Fruit fly (Drosophila melanogaster): ENCODE data around the gene CG14294.

CG14294 gene

dm6 chr3R:18910336-18910735 is 8.3 kb upstream of the CG14294 start:
- TF ChIP-seq CG1832 (GFP tag; optimal IDR thresholded peaks at IDR 0.05) (no peak), CG18011 (GFP tag; optimal IDR thresholded peaks at IDR 0.05) (no peak), CG6175 (GFP tag; IDR thresholded peaks at IDR 0.05) (peak; percentile 47; the same call in 1 of the 3 replicates), Pdp1 (GFP tag; optimal IDR thresholded peaks at IDR 0.05) (peak in 1 of 2 experiments; percentile 89), crol (GFP tag; IDR thresholded peaks at IDR 0.05) (peak; percentile 84), ftz-f1 (GFP tag; optimal IDR thresholded peaks at IDR 0.05) (peak; percentile 49), sr (GFP tag; IDR thresholded peaks at IDR 0.05) (peak; percentile 49; the same call in 2 of the 3 replicates), CG11560 (tag; IDR thresholded peaks at IDR 0.05) (no peak), CG32772 (GFP tag; IDR thresholded peaks at IDR 0.05) (no peak), CG17328 (GFP tag; IDR thresholded peaks at IDR 0.05) (0 out of 2 replicates have a peak, but pooled peaks have one; percentile 18), CG9876 (GFP tag; optimal IDR thresholded peaks at IDR 0.05) (no peak), CG43689 (GFP tag; IDR thresholded peaks at IDR 0.05) (no peak), cg (GFP tag; optimal IDR thresholded peaks at IDR 0.05) (peak; percentile 4), CG15269 (tag; optimal IDR thresholded peaks at IDR 0.05) (no peak), tna (GFP tag; IDR thresholded peaks at IDR 0.05; ENCODE audit: partially characterized antibody) (no peak), Atf6 (GFP tag; IDR thresholded peaks at IDR 0.05) (0 out of 2 replicates have a peak, but pooled peaks have one; percentile 7), nerfin-1 (tag; optimal IDR thresholded peaks at IDR 0.05) (peak; percentile 20), Med (GFP tag) (peak; percentile 13), Fer3 (tag; optimal IDR thresholded peaks at IDR 0.05) (no peak), ERR (GFP tag; optimal IDR thresholded peaks at IDR 0.05) (peak; percentile 44), cwo (GFP tag; optimal IDR thresholded peaks at IDR 0.05) (peak; percentile 61), E2f2 (GFP tag; IDR thresholded peaks at IDR 0.05) (0 out of 2 replicates have a peak, but pooled peaks have one; percentile 12), ranshi (GFP tag; IDR thresholded peaks at IDR 0.05) (peak; percentile 9; the same call in 1 of the 2 replicates), Hr51 (GFP tag; optimal IDR thresholded peaks at IDR 0.05) (peak in 1 of 2 experiments; percentile 39), CG7987 (GFP tag; optimal IDR thresholded peaks at IDR 0.05) (peak; percentile 30), bbx (GFP tag; IDR thresholded peaks at IDR 0.05; ENCODE audit: partially characterized antibody) (no peak), Myb (GFP tag; optimal IDR thresholded peaks at IDR 0.05) (no peak), onecut (GFP tag; IDR thresholded peaks at IDR 0.05) (peak; percentile 64), CG14667 (GFP tag; IDR thresholded peaks at IDR 0.05) (no peak), CG8290 (GFP tag; optimal IDR thresholded peaks at IDR 0.05) (no peak), CG8290 (tag; optimal IDR thresholded peaks at IDR 0.05) (peak in 1 of 2 experiments; percentile 21), CG11456 (GFP tag; IDR thresholded peaks at IDR 0.05) (peak; percentile 66; the same call in 2 of the 3 replicates), ttk (GFP tag; IDR thresholded peaks at IDR 0.05) (peak; percentile 33; the same call in 1 of the 2 replicates), CG11504 (tag; optimal IDR thresholded peaks at IDR 0.05) (peak; percentile 24), CG12769 (tag; optimal IDR thresholded peaks at IDR 0.05) (peak; percentile 58), HLH54F (GFP tag; optimal IDR thresholded peaks at IDR 0.05) (no peak), abd-A (tag; optimal IDR thresholded peaks at IDR 0.05) (peak; percentile 11), Rfx (GFP tag; IDR thresholded peaks at IDR 0.05) (0 out of 2 replicates have a peak, but pooled peaks have one; percentile 13)

dm6 chr3R:18905921-18906878 is 4.1 kb upstream of the CG14294 start, which contains the start of gene EndoA:
Gene EndoA, plus strand, starts transcription at chr3R:18906609.
- TF ChIP-seq gce (GFP tag; IDR thresholded peaks at IDR 0.05) = no peak
- peak; percentile 23 for TF ChIP-seq zen (tag; optimal IDR thresholded peaks at IDR 0.05)
- peak in 1 of 2 experiments; percentile 54 for TF ChIP-seq dpn (GFP tag; optimal IDR thresholded peaks at IDR 0.05)
- TF ChIP-seq HmgZ (tag; optimal IDR thresholded peaks at IDR 0.05) = peak; percentile 43
- TF ChIP-seq zen2 (GFP tag; IDR thresholded peaks at IDR 0.05; ENCODE audit: partially characterized antibody) = peak; percentile 41; the same call in 1 of the 3 replicates
- TF ChIP-seq hb (GFP tag; IDR thresholded peaks at IDR 0.05; ENCODE audit: partially characterized antibody) = peak; percentile 68; the same call in 2 of the 3 replicates
- TF ChIP-seq eve (GFP tag; optimal IDR thresholded peaks at IDR 0.05) = no peak
- 0 out of 2 replicates have a peak, but pooled peaks have one; percentile 12 for TF ChIP-seq wdn (GFP tag; IDR thresholded peaks at IDR 0.05)
- TF ChIP-seq Myb (GFP tag; optimal IDR thresholded peaks at IDR 0.05) = peak; percentile 33
- peak; percentile 36 for TF ChIP-seq sd (tag; optimal IDR thresholded peaks at IDR 0.05)
- TF ChIP-seq gsb-n (tag; optimal IDR thresholded peaks at IDR 0.05) = peak; percentile 65
- peak; percentile 43; the same call in 1 of the 2 replicates for TF ChIP-seq E2f1 (GFP tag; IDR thresholded peaks at IDR 0.05)

All from whole organism, embryonic.